Fruit fly (Drosophila melanogaster): ENCODE data around the gene CG33093.

dm6 chr3R:22557100-22557741 lies 25.5 kb upstream of the CG33093 start:
- TF ChIP-seq usp (GFP tag; optimal IDR thresholded peaks at IDR 0.05): no peak
- TF ChIP-seq CG8478 (optimal IDR thresholded peaks at IDR 0.05): no peak
- TF ChIP-seq psq (optimal IDR thresholded peaks at IDR 0.05): no peak
- no peak for TF ChIP-seq Dll (optimal IDR thresholded peaks at IDR 0.05)

All from whole organism.